Worm (Caenorhabditis elegans) whole organism, mixed stage, embryonic: ENCODE data around the gene C28G1.10.

Experiments used
- blmp-1 ChIP-seq: fragments of 150-350 bp; optimal IDR thresholded peaks from 2 replicates; lab custom pipeline; 2014; ENCODE audit warnings: missing biosample characterization, missing genetic modification characterization
- ceh-39 ChIP-seq: fragments of 150-350 bp; optimal IDR thresholded peaks from 2 replicates; lab custom pipeline; 2014; ENCODE audit warnings: missing biosample characterization, missing genetic modification characterization
- ceh-43 ChIP-seq: fragments of 200-800 bp; sonication (Bioruptor generic); optimal IDR thresholded peaks from 2 replicates; lab custom pipeline; 2018; ENCODE audit warnings: mild to moderate bottlenecking, missing genetic modification characterization, moderate library complexity, missing compliant biosample characterization
- ceh-83 ChIP-seq: fragments of 200-800 bp; sonication (Bioruptor generic); optimal IDR thresholded peaks from 2 replicates; lab custom pipeline; 2018; ENCODE audit warnings: mild to moderate bottlenecking, missing genetic modification characterization, missing compliant biosample characterization
- ces-1 ChIP-seq: fragments of 150-350 bp; optimal IDR thresholded peaks from 2 replicates; lab custom pipeline; 2014; ENCODE audit warnings: missing biosample characterization, missing genetic modification reagents, missing genetic modification characterization
- cnd-1 ChIP-seq: fragments of 200-800 bp; sonication (Bioruptor generic); optimal IDR thresholded peaks from 2 replicates; lab custom pipeline; 2018; ENCODE audit warnings: mild to moderate bottlenecking, missing genetic modification characterization, missing compliant biosample characterization
- drap-1 ChIP-seq: fragments of 200-800 bp; sonication (Bioruptor generic); optimal IDR thresholded peaks from 3 replicates; lab custom pipeline; 2018; ENCODE audit warnings: mild to moderate bottlenecking, missing genetic modification characterization, missing compliant biosample characterization
- elt-1 ChIP-seq: sonication (generic microtip); optimal IDR thresholded peaks from 2 replicates; lab custom pipeline; 2017; ENCODE audit warnings: missing genetic modification characterization, mild to moderate bottlenecking, missing compliant biosample characterization, antibody characterized with exemption, moderate library complexity, borderline replicate concordance; ENCODE audit not compliant: insufficient read depth
- elt-3 ChIP-seq: fragments of 150-350 bp; optimal IDR thresholded peaks from 2 replicates; lab custom pipeline; 2014; ENCODE audit warnings: missing biosample characterization, missing genetic modification characterization
- flh-1 ChIP-seq: fragments of 200-800 bp; sonication (Bioruptor generic); optimal IDR thresholded peaks from 2 replicates; lab custom pipeline; 2018; ENCODE audit warnings: mild to moderate bottlenecking, missing genetic modification characterization, moderate library complexity, missing compliant biosample characterization
- ham-2 ChIP-seq: fragments of 200-800 bp; sonication (Bioruptor generic); optimal IDR thresholded peaks from 2 replicates; lab custom pipeline; 2018; ENCODE audit warnings: mild to moderate bottlenecking, missing genetic modification characterization, missing compliant biosample characterization
- hlh-1 ChIP-seq: fragments of 150-350 bp; optimal IDR thresholded peaks from 2 replicates; lab custom pipeline; 2014; ENCODE audit warnings: missing biosample characterization, missing genetic modification reagents, missing genetic modification characterization
- lin-13 ChIP-seq: fragments of 150-350 bp; optimal IDR thresholded peaks from 2 replicates; lab custom pipeline; 2014; ENCODE audit warnings: missing biosample characterization, missing genetic modification characterization
- lin-32 ChIP-seq: fragments of 200-800 bp; sonication (Bioruptor generic); optimal IDR thresholded peaks from 2 replicates; lab custom pipeline; 2018; ENCODE audit warnings: mild to moderate bottlenecking, missing genetic modification characterization, missing compliant biosample characterization
- lsy-2 ChIP-seq: fragments of 150-350 bp; optimal IDR thresholded peaks from 2 replicates; lab custom pipeline; 2014; ENCODE audit warnings: missing biosample characterization, missing genetic modification characterization
- mab-5 ChIP-seq: fragments of 150-350 bp; optimal IDR thresholded peaks from 2 replicates; lab custom pipeline; 2014; ENCODE audit warnings: missing biosample characterization, missing genetic modification characterization
- mep-1 ChIP-seq: fragments of 150-350 bp; optimal IDR thresholded peaks from 2 replicates; lab custom pipeline; 2017; ENCODE audit warnings: missing biosample characterization, missing genetic modification reagents, missing genetic modification characterization, inconsistent platforms
- mls-2 ChIP-seq: sonication (generic microtip); optimal IDR thresholded peaks from 2 replicates; lab custom pipeline; 2016; ENCODE audit warnings: mild to moderate bottlenecking, missing genetic modification characterization, moderate library complexity, missing compliant biosample characterization
- nhr-2 ChIP-seq: fragments of 150-350 bp; optimal IDR thresholded peaks from 2 replicates; lab custom pipeline; 2014; ENCODE audit warnings: missing biosample characterization, missing genetic modification characterization
- nhr-237 ChIP-seq: fragments of 150-350 bp; optimal IDR thresholded peaks from 2 replicates; lab custom pipeline; 2014; ENCODE audit warnings: missing biosample characterization, missing genetic modification characterization
- nhr-76 ChIP-seq: sonication (generic microtip); optimal IDR thresholded peaks from 2 replicates; lab custom pipeline; 2017; ENCODE audit warnings: missing biosample characterization, missing genetic modification characterization
- sem-2 ChIP-seq: fragments of 200-800 bp; sonication (Bioruptor generic); optimal IDR thresholded peaks from 2 replicates; lab custom pipeline; 2018; ENCODE audit warnings: mild to moderate bottlenecking, missing genetic modification characterization, missing compliant biosample characterization
- snpc-4 ChIP-seq: fragments of 150-350 bp; optimal IDR thresholded peaks from 2 replicates; lab custom pipeline; 2014; ENCODE audit warnings: missing biosample characterization, missing genetic modification characterization
- sptf-1 ChIP-seq: sonication (generic microtip); optimal IDR thresholded peaks from 2 replicates; lab custom pipeline; 2017; ENCODE audit warnings: mild to moderate bottlenecking, missing genetic modification characterization, moderate library complexity, missing compliant biosample characterization
- tbx-8 ChIP-seq: fragments of 200-800 bp; sonication (Bioruptor generic); optimal IDR thresholded peaks from 2 replicates; lab custom pipeline; 2018; ENCODE audit warnings: mild to moderate bottlenecking, missing genetic modification characterization, moderate library complexity, missing compliant biosample characterization
- unc-39 ChIP-seq: fragments of 150-350 bp; optimal IDR thresholded peaks from 2 replicates; lab custom pipeline; 2014; ENCODE audit warnings: missing biosample characterization, missing genetic modification characterization
- unc-62 ChIP-seq: fragments of 150-350 bp; optimal IDR thresholded peaks from 2 replicates; lab custom pipeline; 2014; ENCODE audit warnings: missing biosample characterization, missing genetic modification reagents, missing genetic modification characterization
- ztf-11 ChIP-seq: fragments of 150-350 bp; optimal IDR thresholded peaks from 2 replicates; lab custom pipeline; 2014; ENCODE audit warnings: missing biosample characterization, missing genetic modification characterization

C28G1.10 gene

ce11 chrX:8846447-8847237 is at the start of gene C28G1.10:
Gene C28G1.10 (plus strand): TSS chrX:8847122.
- TF ChIP-seq unc-62 (GFP tag; lab: Kevin White, UChicago) = no peak
- no peak for TF ChIP-seq ceh-39 (tag; lab: Kevin White, UChicago)
- no peak for TF ChIP-seq hlh-1
- TF ChIP-seq lin-32 (GFP tag; lab: Kevin White, UChicago) = no peak
- TF ChIP-seq nhr-2 (tag; lab: Kevin White, UChicago) = no peak
- no peak for TF ChIP-seq snpc-4
- no peak for TF ChIP-seq lin-13 (tag; lab: Kevin White, UChicago)
- TF ChIP-seq ces-1 = no peak
- TF ChIP-seq cnd-1 (tag; lab: Kevin White, UChicago) = no peak
- TF ChIP-seq unc-39 = no peak
- TF ChIP-seq blmp-1 (tag; lab: Kevin White, UChicago) = no peak
- TF ChIP-seq, all 35 proteins: peak for 0

ce11 chrX:8797653-8798052 is 49.3 kb upstream of the C28G1.10 start:
- TF ChIP-seq elt-3 (tag; lab: Kevin White, UChicago) = no peak
- TF ChIP-seq lin-13 (tag; lab: Kevin White, UChicago) = no peak
- TF ChIP-seq ceh-39 (tag; lab: Kevin White, UChicago) = no peak
- TF ChIP-seq mls-2 = no peak
- no peak for TF ChIP-seq nhr-2 (tag; lab: Kevin White, UChicago)
- no peak for TF ChIP-seq nhr-237
- no peak for TF ChIP-seq lsy-2 (tag; lab: Kevin White, UChicago)
- TF ChIP-seq mep-1 (tag; lab: Kevin White, UChicago) = no peak
- no peak for TF ChIP-seq ham-2 (GFP tag; lab: Kevin White, UChicago)
- TF ChIP-seq ces-1 = no peak

- TF ChIP-seq flh-1 (GFP tag; lab: Kevin White, UChicago) (no peak), sem-2 (GFP tag; lab: Kevin White, UChicago) (no peak), ham-2 (GFP tag; lab: Kevin White, UChicago) (no peak), drap-1 (GFP tag; lab: Kevin White, UChicago) (no peak), nhr-2 (tag; lab: Kevin White, UChicago) (no peak), elt-1 (tag; lab: Kevin White, UChicago) (no peak)
Measured at ce11 chrX:8799925-8800324, 47.0 kb upstream of the C28G1.10 start.

DNA sequence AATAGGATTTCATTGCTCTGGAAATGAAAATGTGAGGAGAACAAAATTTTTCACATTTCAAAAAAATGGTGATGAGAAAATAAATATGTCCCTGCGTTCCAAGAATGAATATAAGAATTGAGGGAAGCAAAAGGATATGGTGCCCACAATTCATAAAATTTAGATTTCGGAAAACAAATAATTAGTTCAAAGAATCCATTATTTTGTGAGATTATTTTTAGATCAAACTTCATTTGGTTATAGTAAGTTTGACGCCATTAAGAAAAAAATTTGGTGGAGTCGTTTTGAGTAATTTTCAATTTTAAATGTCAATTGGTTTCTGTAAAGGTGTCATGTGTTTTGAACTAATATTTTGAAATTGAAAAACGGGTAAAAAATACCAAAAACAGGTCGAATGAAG is 46.6 kb upstream of the C28G1.10 start:
- TF ChIP-seq mab-5 (tag; lab: Kevin White, UChicago) (no peak), lin-32 (GFP tag; lab: Kevin White, UChicago) (no peak), ztf-11 (tag; lab: Kevin White, UChicago) (no peak), hlh-1 (no peak), tbx-8 (GFP tag; lab: Kevin White, UChicago) (no peak), blmp-1 (tag; lab: Kevin White, UChicago) (no peak)

ce11 chrX:8800983-8801382 is 45.9 kb upstream of the C28G1.10 start:
- TF ChIP-seq ces-1 = peak; percentile 92
- no peak for TF ChIP-seq sptf-1 (tag; lab: Kevin White, UChicago)

- TF ChIP-seq ceh-43 (no peak), flh-1 (GFP tag; lab: Kevin White, UChicago) (no peak), ztf-11 (tag; lab: Kevin White, UChicago) (no peak), snpc-4 (no peak), nhr-237 (no peak), elt-3 (tag; lab: Kevin White, UChicago) (no peak), drap-1 (GFP tag; lab: Kevin White, UChicago) (no peak), nhr-76 (no peak), ceh-83 (GFP tag; lab: Kevin White, UChicago) (no peak), ces-1 (no peak)
- TF ChIP-seq, all 35 proteins: peak for 0
Measured at ce11 chrX:8805475-8805874, 41.4 kb upstream of the C28G1.10 start.
